Worm (Caenorhabditis elegans) whole organism, L1 larva: Measurements from ENCODE around the gene F54B3.2.

Experiments used
- C34B4.2 ChIP-seq: sonication (generic microtip); optimal IDR thresholded peaks from 2 replicates; lab custom pipeline; 2017; ENCODE audit warnings: mild to moderate bottlenecking, missing genetic modification characterization, missing compliant biosample characterization
- F16B12.6 ChIP-seq: fragments of 150-350 bp; optimal IDR thresholded peaks from 2 replicates; lab custom pipeline; 2014; ENCODE audit warnings: missing biosample characterization, missing genetic modification characterization
- ama-1 ChIP-seq: fragments of 150-350 bp; optimal IDR thresholded peaks from 2 replicates; lab custom pipeline; 2014
- dpl-1 ChIP-seq, 3 experiments: fragments of 150-350 bp in 2 of 3; sonication (generic microtip) in 1 of 3; optimal IDR thresholded peaks; 2 replicates each; lab custom pipeline; 2014 to 2017; ENCODE audit warnings: missing biosample characterization in 3 of 3, missing genetic modification characterization in 3 of 3, missing genetic modification reagents in 3 of 3
- nhr-28 ChIP-seq: fragments of 150-350 bp; optimal IDR thresholded peaks from 2 replicates; lab custom pipeline; 2014; ENCODE audit warnings: missing biosample characterization, missing genetic modification characterization
- unc-130 ChIP-seq: fragments of 150-350 bp; optimal IDR thresholded peaks from 2 replicates; lab custom pipeline; 2017; ENCODE audit warnings: missing biosample characterization, missing genetic modification characterization, inconsistent platforms
- unc-30 ChIP-seq: sonication (generic microtip); optimal IDR thresholded peaks from 2 replicates; lab custom pipeline; 2017; ENCODE audit warnings: missing biosample characterization, missing genetic modification characterization
- ztf-4 ChIP-seq: fragments of 150-350 bp; optimal IDR thresholded peaks from 2 replicates; lab custom pipeline; 2014; ENCODE audit warnings: missing biosample characterization, missing genetic modification characterization

- no peak for TF ChIP-seq C34B4.2 (tag; lab: Kevin White, UChicago)
- TF ChIP-seq unc-30 (tag; lab: Kevin White, UChicago) = no peak
- no peak for TF ChIP-seq dpl-1 (GFP tag; optimal IDR thresholded peaks at IDR 0.05; lab: Kevin White, UChicago)
- TF ChIP-seq ama-1 (lab: Kevin White, UChicago) = no peak
- no peak for TF ChIP-seq ztf-4 (tag; lab: Kevin White, UChicago)
- no peak for TF ChIP-seq nhr-28 (tag; lab: Kevin White, UChicago)
- TF ChIP-seq F16B12.6 (tag; lab: Kevin White, UChicago) = no peak
- TF ChIP-seq unc-130 (tag; lab: Kevin White, UChicago) = no peak
These were observed 49.3 kb downstream of the F54B3.2 start for ce11 chrII:10220631-10221030.
